In genomic region chr3R:25127231-25127689, dm6 we compare ENCODE assay signal across 1 fruit fly cellular context.
A peak's percentile ranks its signal among the peaks of the same experiment; 100 is the strongest.
TF ChIP-seq lines count a peak whose summit lies in the region.

TSS of gene Mocs2A (minus strand) at chr3R:25127359.
TSS of gene Mocs2B (minus strand) at chr3R:25127359.
TSS of gene Clbn (plus strand) at chr3R:25127502.

TF ChIP-seq in whole organism, embryonic, 481 proteins besides CTCF, POLR2A, EP300 and RAD21 (continued from another document and continues in another):
- TF ChIP-seq Usf (GFP tag; optimal IDR thresholded peaks at IDR 0.05; lab: Kevin White, UChicago) (no peak), CG13287 (GFP tag; IDR thresholded peaks at IDR 0.05; lab: Robert Waterston, UW; ENCODE audit: partially characterized antibody) (peak; percentile 90), CG2199 (GFP tag; IDR thresholded peaks at IDR 0.05; lab: Robert Waterston, UW) (no peak), Lpt (GFP tag; optimal IDR thresholded peaks at IDR 0.05; lab: Kevin White, UChicago) (no peak), CG31365 (tag; optimal IDR thresholded peaks at IDR 0.05; lab: Kevin White, UChicago) (no peak), phol (tag; optimal IDR thresholded peaks at IDR 0.05; lab: Kevin White, UChicago) (peak; percentile 9), crol (GFP tag; IDR thresholded peaks at IDR 0.05; lab: Robert Waterston, UW) (no peak), CG18599 (GFP tag; optimal IDR thresholded peaks at IDR 0.05; lab: Kevin White, UChicago) (no peak), CG30403 (GFP tag; optimal IDR thresholded peaks at IDR 0.05; lab: Kevin White, UChicago) (no peak), gsb (GFP tag; IDR thresholded peaks at IDR 0.05; lab: Robert Waterston, UW) (no peak), vnd (GFP tag; IDR thresholded peaks at IDR 0.05; lab: Robert Waterston, UW; ENCODE audit: partially characterized antibody) (peak; percentile 79), chinmo (GFP tag; IDR thresholded peaks at IDR 0.05; lab: Robert Waterston, UW; ENCODE audit: partially characterized antibody) (peak; percentile 75; the same call in 1 of the 4 replicates), MESR4 (GFP tag; optimal IDR thresholded peaks at IDR 0.05; lab: Kevin White, UChicago) (peak; percentile 70), CG10565 (GFP tag; optimal IDR thresholded peaks at IDR 0.05; lab: Kevin White, UChicago) (no peak), Ada2b (GFP tag; IDR thresholded peaks at IDR 0.05; lab: Robert Waterston, UW) (no peak), zen2 (GFP tag; IDR thresholded peaks at IDR 0.05; lab: Robert Waterston, UW; ENCODE audit: partially characterized antibody) (peak; percentile 44; the same call in 1 of the 3 replicates), trem (tag; optimal IDR thresholded peaks at IDR 0.05; lab: Kevin White, UChicago) (peak; percentile 15), CG17359 (tag; optimal IDR thresholded peaks at IDR 0.05; lab: Kevin White, UChicago) (no peak), Jarid2 (GFP tag; optimal IDR thresholded peaks at IDR 0.05; lab: Kevin White, UChicago) (peak; percentile 47), pan (optimal IDR thresholded peaks at IDR 0.05; lab: Kevin White, UChicago) (no peak), pan (GFP tag; optimal IDR thresholded peaks at IDR 0.05 in 1 of 2, IDR thresholded peaks at IDR 0.05 in 1 of 2) (no peak), sisA (GFP tag; IDR thresholded peaks at IDR 0.05; lab: Robert Waterston, UW) (no peak), CG2678 (tag; optimal IDR thresholded peaks at IDR 0.05; lab: Kevin White, UChicago) (no peak), MBD-R2 (GFP tag; IDR thresholded peaks at IDR 0.05; lab: Robert Waterston, UW) (no peak; the same call in 1 of the 2 replicates), CG34224 (GFP tag; IDR thresholded peaks at IDR 0.05; lab: Robert Waterston, UW; ENCODE audit: partially characterized antibody) (peak; percentile 77), CG10431 (GFP tag; optimal IDR thresholded peaks at IDR 0.05; lab: Kevin White, UChicago) (no peak), CG15269 (tag; optimal IDR thresholded peaks at IDR 0.05; lab: Kevin White, UChicago) (no peak), amos (GFP tag; IDR thresholded peaks at IDR 0.05; lab: Robert Waterston, UW; ENCODE audit: partially characterized antibody) (peak; percentile 68), HLH54F (GFP tag; optimal IDR thresholded peaks at IDR 0.05; lab: Kevin White, UChicago) (no peak), CG7963 (GFP tag; IDR thresholded peaks at IDR 0.05; lab: Robert Waterston, UW; ENCODE audit: partially characterized antibody) (peak; percentile 57; the same call in 1 of the 3 replicates), oc (tag; optimal IDR thresholded peaks at IDR 0.05; lab: Kevin White, UChicago) (no peak), CG2120 (GFP tag; optimal IDR thresholded peaks at IDR 0.05; lab: Kevin White, UChicago) (peak; percentile 11), CG12219 (GFP tag; optimal IDR thresholded peaks at IDR 0.05; lab: Kevin White, UChicago) (no peak), Elba2 (GFP tag; optimal IDR thresholded peaks at IDR 0.05; lab: Kevin White, UChicago) (no peak), CG16813 (GFP tag; IDR thresholded peaks at IDR 0.05; lab: Robert Waterston, UW; ENCODE audit: partially characterized antibody) (peak; percentile 82), Sry-δ (GFP tag; optimal IDR thresholded peaks at IDR 0.05; lab: Kevin White, UChicago) (peak; percentile 84), CG11723 (GFP tag; optimal IDR thresholded peaks at IDR 0.05; lab: Kevin White, UChicago) (no peak), sens (GFP tag; lab: Kevin White, UChicago) (peak; percentile 80), CG17829 (tag; optimal IDR thresholded peaks at IDR 0.05; lab: Kevin White, UChicago) (peak; percentile 12), CG9215 (GFP tag; IDR thresholded peaks at IDR 0.05; lab: Robert Waterston, UW) (no peak), emc (GFP tag; optimal IDR thresholded peaks at IDR 0.05; lab: Kevin White, UChicago) (no peak), Dip3 (GFP tag; optimal IDR thresholded peaks at IDR 0.05; lab: Kevin White, UChicago) (no peak), sens-2 (GFP tag; IDR thresholded peaks at IDR 0.05; lab: Robert Waterston, UW) (no peak), Dll (GFP tag; IDR thresholded peaks at IDR 0.05; lab: Robert Waterston, UW; ENCODE audit: partially characterized antibody) (peak; percentile 91), CG2129 (GFP tag; IDR thresholded peaks at IDR 0.05; lab: Robert Waterston, UW; ENCODE audit: partially characterized antibody) (peak; percentile 75), sima (GFP tag; optimal IDR thresholded peaks at IDR 0.05; lab: Kevin White, UChicago) (no peak), bigmax (GFP tag; optimal IDR thresholded peaks at IDR 0.05; lab: Kevin White, UChicago) (no peak), kah (GFP tag; optimal IDR thresholded peaks at IDR 0.05; lab: Kevin White, UChicago) (peak; percentile 60), CG10543 (GFP tag; optimal IDR thresholded peaks at IDR 0.05; lab: Kevin White, UChicago) (no peak), CG4617 (GFP tag; optimal IDR thresholded peaks at IDR 0.05; lab: Kevin White, UChicago; ENCODE audit: borderline replicate concordance) (peak; percentile 30), bab2 (GFP tag; optimal IDR thresholded peaks at IDR 0.05; lab: Kevin White, UChicago) (no peak), CG17385 (GFP tag; optimal IDR thresholded peaks at IDR 0.05; lab: Kevin White, UChicago) (no peak), Kr (GFP tag; optimal IDR thresholded peaks at IDR 0.05; lab: Kevin White, UChicago) (no peak), crp (GFP tag; optimal IDR thresholded peaks at IDR 0.05; lab: Kevin White, UChicago) (peak in 1 of 2 experiments; percentile 77), E2f2 (GFP tag; IDR thresholded peaks at IDR 0.05; lab: Robert Waterston, UW) (0 out of 2 replicates have a peak, but pooled peaks have one; percentile 8), lilli (GFP tag; optimal IDR thresholded peaks at IDR 0.05; lab: Kevin White, UChicago) (no peak), vvl (GFP tag; IDR thresholded peaks at IDR 0.05; lab: Robert Waterston, UW) (no peak), CG12391 (tag; optimal IDR thresholded peaks at IDR 0.05; lab: Kevin White, UChicago) (peak; percentile 21), exex (tag; optimal IDR thresholded peaks at IDR 0.05; lab: Kevin White, UChicago) (no peak), scrt (GFP tag; optimal IDR thresholded peaks at IDR 0.05; lab: Kevin White, UChicago) (peak; percentile 81), Antp (GFP tag; optimal IDR thresholded peaks at IDR 0.05; lab: Kevin White, UChicago) (no peak), CG14710 (tag; optimal IDR thresholded peaks at IDR 0.05; lab: Kevin White, UChicago) (peak; percentile 28), CG17802 (tag; optimal IDR thresholded peaks at IDR 0.05; lab: Kevin White, UChicago) (no peak), Dref (GFP tag; IDR thresholded peaks at IDR 0.05; lab: Robert Waterston, UW) (peak; percentile 73), pfk (GFP tag; optimal IDR thresholded peaks at IDR 0.05; lab: Kevin White, UChicago) (peak; percentile 91), Deaf1 (tag; optimal IDR thresholded peaks at IDR 0.05; lab: Kevin White, UChicago) (no peak), CG12104 (GFP tag; optimal IDR thresholded peaks at IDR 0.05; lab: Kevin White, UChicago) (no peak), CG2116 (GFP tag; optimal IDR thresholded peaks at IDR 0.05; lab: Kevin White, UChicago) (peak; percentile 53), Hr3 (GFP tag; optimal IDR thresholded peaks at IDR 0.05; lab: Kevin White, UChicago) (no peak), caup (GFP tag; optimal IDR thresholded peaks at IDR 0.05; lab: Kevin White, UChicago; ENCODE audit: severe bottlenecking) (no peak), pb (GFP tag; optimal IDR thresholded peaks at IDR 0.05; lab: Kevin White, UChicago) (no peak), sob (GFP tag; IDR thresholded peaks at IDR 0.05; lab: Robert Waterston, UW) (no peak), CG14965 (GFP tag; optimal IDR thresholded peaks at IDR 0.05; lab: Kevin White, UChicago; ENCODE audit: borderline replicate concordance) (no peak), Nf-YC (tag; optimal IDR thresholded peaks at IDR 0.05; lab: Kevin White, UChicago) (no peak), Neu2 (GFP tag; optimal IDR thresholded peaks at IDR 0.05; lab: Kevin White, UChicago; ENCODE audit: borderline replicate concordance) (no peak), CG15073 (GFP tag; optimal IDR thresholded peaks at IDR 0.05; lab: Kevin White, UChicago) (no peak), dm (GFP tag; optimal IDR thresholded peaks at IDR 0.05; lab: Kevin White, UChicago) (peak; percentile 62), YL-1 (GFP tag; optimal IDR thresholded peaks at IDR 0.05; lab: Kevin White, UChicago) (peak; percentile 49), CG10462 (GFP tag; optimal IDR thresholded peaks at IDR 0.05; lab: Kevin White, UChicago) (no peak), Aef1 (GFP tag; IDR thresholded peaks at IDR 0.05; lab: Robert Waterston, UW) (no peak), Ets97D (GFP tag; optimal IDR thresholded peaks at IDR 0.05; lab: Kevin White, UChicago) (peak; percentile 38), unc-4 (GFP tag; IDR thresholded peaks at IDR 0.05; lab: Robert Waterston, UW; ENCODE audit: partially characterized antibody) (peak; percentile 84), CG10321 (GFP tag; IDR thresholded peaks at IDR 0.05; lab: Robert Waterston, UW) (no peak), Dp (GFP tag; optimal IDR thresholded peaks at IDR 0.05; lab: Kevin White, UChicago) (no peak), CG9876 (GFP tag; optimal IDR thresholded peaks at IDR 0.05; lab: Kevin White, UChicago) (no peak), Med (GFP tag; lab: Kevin White, UChicago) (peak; percentile 19), cas (GFP tag; IDR thresholded peaks at IDR 0.05; lab: Robert Waterston, UW) (no peak), H2.0 (GFP tag; IDR thresholded peaks at IDR 0.05; lab: Robert Waterston, UW) (no peak), HLH4C (GFP tag; IDR thresholded peaks at IDR 0.05; lab: Robert Waterston, UW; ENCODE audit: partially characterized antibody) (peak; percentile 77), psq (GFP tag; optimal IDR thresholded peaks at IDR 0.05; lab: Kevin White, UChicago) (no peak), CG1529 (GFP tag; optimal IDR thresholded peaks at IDR 0.05; lab: Kevin White, UChicago) (no peak), dmrt99B (tag; optimal IDR thresholded peaks at IDR 0.05; lab: Kevin White, UChicago) (no peak), toy (GFP tag; IDR thresholded peaks at IDR 0.05; lab: Robert Waterston, UW) (no peak), hkb (optimal IDR thresholded peaks at IDR 0.05; lab: Kevin White, UChicago) (no peak), hkb (GFP tag; IDR thresholded peaks at IDR 0.05; lab: Robert Waterston, UW) (no peak), nerfin-2 (GFP tag; IDR thresholded peaks at IDR 0.05; lab: Robert Waterston, UW; ENCODE audit: partially characterized antibody) (peak; percentile 60; the same call in 1 of the 2 replicates), CG8281 (tag; optimal IDR thresholded peaks at IDR 0.05; lab: Kevin White, UChicago) (no peak), Opbp (GFP tag; IDR thresholded peaks at IDR 0.05; lab: Robert Waterston, UW; ENCODE audit: partially characterized antibody) (peak; percentile 39; the same call in 2 of the 3 replicates), CG7372 (GFP tag; IDR thresholded peaks at IDR 0.05; lab: Robert Waterston, UW) (no peak), CG14860 (GFP tag; IDR thresholded peaks at IDR 0.05; lab: Robert Waterston, UW; ENCODE audit: partially characterized antibody) (peak; percentile 75), zen (tag; optimal IDR thresholded peaks at IDR 0.05; lab: Kevin White, UChicago) (no peak), pum (GFP tag; optimal IDR thresholded peaks at IDR 0.05; lab: Kevin White, UChicago) (no peak), GATAe (GFP tag; conservative IDR thresholded peaks at IDR 0.05; lab: Robert Waterston, UW) (no peak), CG6791 (GFP tag; IDR thresholded peaks at IDR 0.05; lab: Robert Waterston, UW; ENCODE audit: partially characterized antibody) (peak; percentile 66), CG8089 (GFP tag; optimal IDR thresholded peaks at IDR 0.05; lab: Kevin White, UChicago) (no peak), mirr (GFP tag; optimal IDR thresholded peaks at IDR 0.05; lab: Kevin White, UChicago) (no peak), BEAF-32 (GFP tag; optimal IDR thresholded peaks at IDR 0.05; lab: Kevin White, UChicago) (peak; percentile 75), Ravus (GFP tag; IDR thresholded peaks at IDR 0.05; lab: Robert Waterston, UW) (no peak), Bgb (GFP tag; IDR thresholded peaks at IDR 0.05; lab: Robert Waterston, UW; ENCODE audit: partially characterized antibody) (peak; percentile 69), eve (GFP tag; optimal IDR thresholded peaks at IDR 0.05; lab: Kevin White, UChicago) (no peak), Hr78 (GFP tag; optimal IDR thresholded peaks at IDR 0.05; lab: Kevin White, UChicago) (no peak), CG14050 (GFP tag; IDR thresholded peaks at IDR 0.05; lab: Robert Waterston, UW) (no peak), CG18262 (tag; optimal IDR thresholded peaks at IDR 0.05; lab: Kevin White, UChicago) (no peak), jigr1 (GFP tag; IDR thresholded peaks at IDR 0.05; lab: Robert Waterston, UW) (no peak), CG10979 (tag; optimal IDR thresholded peaks at IDR 0.05; lab: Kevin White, UChicago) (no peak), cato (GFP tag; optimal IDR thresholded peaks at IDR 0.05; lab: Kevin White, UChicago; ENCODE audit: borderline replicate concordance) (no peak), chif (GFP tag; optimal IDR thresholded peaks at IDR 0.05; lab: Kevin White, UChicago) (no peak), fd3F (GFP tag; optimal IDR thresholded peaks at IDR 0.05; lab: Kevin White, UChicago) (no peak), ftz-f1 (GFP tag; optimal IDR thresholded peaks at IDR 0.05; lab: Kevin White, UChicago) (no peak), Fer2 (tag; optimal IDR thresholded peaks at IDR 0.05; lab: Kevin White, UChicago) (no peak), CG7357 (GFP tag; IDR thresholded peaks at IDR 0.05; lab: Robert Waterston, UW) (no peak), twi (tag; optimal IDR thresholded peaks at IDR 0.05; lab: Kevin White, UChicago) (no peak), CG1024 (GFP tag; IDR thresholded peaks at IDR 0.05; lab: Robert Waterston, UW) (no peak), B-H2 (GFP tag; optimal IDR thresholded peaks at IDR 0.05; lab: Kevin White, UChicago) (no peak), inv (GFP tag; IDR thresholded peaks at IDR 0.05; lab: Robert Waterston, UW; ENCODE audit: partially characterized antibody) (peak; percentile 73), bbx (GFP tag; IDR thresholded peaks at IDR 0.05; lab: Robert Waterston, UW; ENCODE audit: partially characterized antibody) (peak; percentile 62), pzg (GFP tag; optimal IDR thresholded peaks at IDR 0.05; lab: Kevin White, UChicago) (peak; percentile 48), usp (GFP tag; optimal IDR thresholded peaks at IDR 0.05; lab: Kevin White, UChicago) (no peak), lbe (GFP tag; optimal IDR thresholded peaks at IDR 0.05; lab: Kevin White, UChicago) (peak; percentile 12), CG8359 (GFP tag; optimal IDR thresholded peaks at IDR 0.05; lab: Kevin White, UChicago; ENCODE audit: borderline replicate concordance) (no peak), row (GFP tag; IDR thresholded peaks at IDR 0.05; lab: Robert Waterston, UW) (peak; percentile 64)
